Fruit fly (Drosophila melanogaster) whole organism, prepupa: ENCODE data around the gene CG31729.

Source experiments
- Blimp-1 ChIP-seq: fragments of 200-800 bp; sonication (Bioruptor generic); optimal IDR thresholded peaks from 3 replicates; lab custom pipeline; 2017; ENCODE audit warnings: missing biosample characterization, missing genetic modification characterization, mild to moderate bottlenecking, moderate library complexity, missing genetic modification reagents
- CG10669 ChIP-seq: fragments of 200-800 bp; sonication (Bioruptor generic); optimal IDR thresholded peaks from 3 replicates; lab custom pipeline; 2018; ENCODE audit warnings: missing biosample characterization, mild to moderate bottlenecking, missing genetic modification characterization, moderate library complexity
- CG11762 ChIP-seq: fragments of 200-800 bp; sonication (Bioruptor generic); optimal IDR thresholded peaks from 3 replicates; lab custom pipeline; 2016; ENCODE audit warnings: missing biosample characterization, missing genetic modification characterization; ENCODE audit not compliant: insufficient read depth
- CG11902 ChIP-seq: fragments of 200-800 bp; sonication (Bioruptor generic); optimal IDR thresholded peaks from 3 replicates; lab custom pipeline; 2016; ENCODE audit warnings: missing biosample characterization, missing genetic modification characterization
- CG1621 ChIP-seq: fragments of 200-800 bp; sonication (Bioruptor generic); optimal IDR thresholded peaks from 3 replicates; lab custom pipeline; 2018; ENCODE audit warnings: missing biosample characterization, mild to moderate bottlenecking, missing genetic modification characterization
- CG16779 ChIP-seq: fragments of 200-800 bp; sonication (Bioruptor generic); optimal IDR thresholded peaks from 3 replicates; lab custom pipeline; 2017; ENCODE audit warnings: missing biosample characterization, mild to moderate bottlenecking, missing genetic modification characterization
- CG3032 ChIP-seq: fragments of 200-800 bp; optimal IDR thresholded peaks from 2 replicates; lab custom pipeline; 2019; ENCODE audit warnings: missing biosample characterization, mild to moderate bottlenecking, missing genetic modification characterization, moderate library complexity
- CG31627 ChIP-seq: fragments of 200-800 bp; sonication (Bioruptor generic); optimal IDR thresholded peaks from 3 replicates; lab custom pipeline; 2016; ENCODE audit warnings: missing biosample characterization, missing genetic modification characterization
- CG32006 ChIP-seq: fragments of 200-800 bp; sonication (Bioruptor generic); optimal IDR thresholded peaks from 3 replicates; lab custom pipeline; 2017; ENCODE audit warnings: missing biosample characterization, mild to moderate bottlenecking, missing genetic modification characterization
- CG34406 ChIP-seq: fragments of 200-800 bp; sonication (Bioruptor generic); optimal IDR thresholded peaks from 3 replicates; lab custom pipeline; 2016; ENCODE audit warnings: missing biosample characterization, missing genetic modification characterization
- CG3919 ChIP-seq: fragments of 200-800 bp; sonication (Bioruptor generic); optimal IDR thresholded peaks from 3 replicates; lab custom pipeline; 2016; ENCODE audit warnings: missing biosample characterization, missing genetic modification characterization
- CG4318 ChIP-seq: fragments of 200-800 bp; sonication (Bioruptor generic); optimal IDR thresholded peaks from 3 replicates; lab custom pipeline; 2017; ENCODE audit warnings: missing biosample characterization, mild to moderate bottlenecking, missing genetic modification characterization
- CG6163 ChIP-seq: fragments of 200-800 bp; sonication (Bioruptor generic); IDR thresholded peaks from 3 replicates; pipeline ENCODE4 v1.3.6; 2022; ENCODE audit warnings: missing biosample characterization, missing genetic modification characterization
- CG6792 ChIP-seq: fragments of 200-800 bp; sonication (Bioruptor generic); optimal IDR thresholded peaks from 3 replicates; lab custom pipeline; 2016; ENCODE audit warnings: missing biosample characterization, missing genetic modification characterization
- CG7368 ChIP-seq: fragments of 200-800 bp; sonication (Bioruptor generic); optimal IDR thresholded peaks from 3 replicates; lab custom pipeline; 2016; ENCODE audit warnings: missing biosample characterization, missing genetic modification characterization
- CG8119 ChIP-seq: fragments of 200-800 bp; sonication (Bioruptor generic); IDR thresholded peaks from 3 replicates; pipeline ENCODE4 v1.3.6; 2022; ENCODE audit warnings: missing biosample characterization, missing genetic modification characterization
- CG9139 ChIP-seq: fragments of 200-800 bp; sonication (Bioruptor generic); optimal IDR thresholded peaks from 3 replicates; lab custom pipeline; 2017; ENCODE audit warnings: missing biosample characterization, mild to moderate bottlenecking, missing genetic modification characterization
- Eip78C ChIP-seq: fragments of 200-800 bp; sonication (Bioruptor generic); peaks from one replicate; lab custom pipeline; 2016; ENCODE audit warnings: missing biosample characterization, missing genetic modification characterization
- Eip93F ChIP-seq: fragments of 200-800 bp; sonication (Bioruptor generic); optimal IDR thresholded peaks from 2 replicates; lab custom pipeline; 2016; ENCODE audit warnings: missing biosample characterization, mild to moderate bottlenecking, missing genetic modification characterization
- Hr39 ChIP-seq: fragments of 200-800 bp; sonication (Bioruptor generic); optimal IDR thresholded peaks from 2 replicates; lab custom pipeline; 2016; ENCODE audit warnings: missing biosample characterization, missing genetic modification characterization
- Lpt ChIP-seq: fragments of 200-800 bp; sonication (Bioruptor generic); optimal IDR thresholded peaks from 3 replicates; lab custom pipeline; 2016; ENCODE audit warnings: missing biosample characterization, missing genetic modification characterization
- Sox102F ChIP-seq: fragments of 200-800 bp; sonication (Bioruptor generic); optimal IDR thresholded peaks from 2 replicates; lab custom pipeline; 2016; ENCODE audit warnings: missing biosample characterization, mild to moderate bottlenecking, missing genetic modification characterization
- achi ChIP-seq: fragments of 200-800 bp; sonication (Bioruptor generic); optimal IDR thresholded peaks from 3 replicates; lab custom pipeline; 2016; ENCODE audit warnings: missing biosample characterization, missing genetic modification characterization
- acj6 ChIP-seq: fragments of 200-800 bp; sonication (Bioruptor generic); optimal IDR thresholded peaks from 3 replicates; lab custom pipeline; 2016; ENCODE audit warnings: missing biosample characterization, missing genetic modification characterization
- dac ChIP-seq: fragments of 200-800 bp; sonication (Bioruptor generic); optimal IDR thresholded peaks from 2 replicates; lab custom pipeline; 2017; ENCODE audit warnings: missing biosample characterization, mild to moderate bottlenecking, missing genetic modification characterization
- eg ChIP-seq: fragments of 200-800 bp; sonication (Bioruptor generic); IDR thresholded peaks from 3 replicates; pipeline ENCODE4 v1.3.6; 2022; ENCODE audit warnings: missing biosample characterization, missing genetic modification characterization
- esn ChIP-seq: fragments of 200-800 bp; sonication (Bioruptor generic); optimal IDR thresholded peaks from 2 replicates; lab custom pipeline; 2016; ENCODE audit warnings: missing biosample characterization, mild to moderate bottlenecking, missing genetic modification characterization, moderate library complexity
- fd59A ChIP-seq: fragments of 200-800 bp; sonication (Bioruptor generic); optimal IDR thresholded peaks from 2 replicates; lab custom pipeline; 2017; ENCODE audit warnings: missing biosample characterization, mild to moderate bottlenecking, missing genetic modification characterization, missing genetic modification reagents
- fkh ChIP-seq: fragments of 200-800 bp; sonication (Bioruptor generic); optimal IDR thresholded peaks from 3 replicates; lab custom pipeline; 2017; ENCODE audit warnings: missing biosample characterization, mild to moderate bottlenecking, missing genetic modification characterization, moderate library complexity
- lz ChIP-seq: fragments of 200-800 bp; sonication (Bioruptor generic); optimal IDR thresholded peaks from 3 replicates; lab custom pipeline; 2016; ENCODE audit warnings: missing biosample characterization, missing genetic modification characterization
- pdm3 ChIP-seq: fragments of 200-800 bp; sonication (Bioruptor generic); optimal IDR thresholded peaks from 3 replicates; lab custom pipeline; 2016; ENCODE audit warnings: missing biosample characterization, missing genetic modification characterization
- spab ChIP-seq: fragments of 200-800 bp; sonication (Bioruptor generic); optimal IDR thresholded peaks from 2 replicates; lab custom pipeline; 2017; ENCODE audit warnings: missing biosample characterization, mild to moderate bottlenecking, missing genetic modification characterization, missing genetic modification reagents
- ss ChIP-seq, 2 experiments: fragments of 200-800 bp; sonication (Bioruptor generic); optimal IDR thresholded peaks; 2 replicates in 1 of 2; 3 replicates in 1 of 2; lab custom pipeline; 2017 to 2018; ENCODE audit warnings: mild to moderate bottlenecking in 2 of 2, missing biosample characterization in 2 of 2, missing genetic modification characterization in 2 of 2, moderate library complexity in 1 of 2
- svp ChIP-seq: fragments of 200-800 bp; sonication (Bioruptor generic); peaks from one replicate; lab custom pipeline; 2016; ENCODE audit warnings: missing biosample characterization, missing genetic modification characterization
- vri ChIP-seq: fragments of 200-800 bp; sonication (Bioruptor generic); optimal IDR thresholded peaks from 3 replicates; lab custom pipeline; 2016; ENCODE audit warnings: missing biosample characterization, mild to moderate bottlenecking, missing genetic modification characterization

CG31729 gene

DNA sequence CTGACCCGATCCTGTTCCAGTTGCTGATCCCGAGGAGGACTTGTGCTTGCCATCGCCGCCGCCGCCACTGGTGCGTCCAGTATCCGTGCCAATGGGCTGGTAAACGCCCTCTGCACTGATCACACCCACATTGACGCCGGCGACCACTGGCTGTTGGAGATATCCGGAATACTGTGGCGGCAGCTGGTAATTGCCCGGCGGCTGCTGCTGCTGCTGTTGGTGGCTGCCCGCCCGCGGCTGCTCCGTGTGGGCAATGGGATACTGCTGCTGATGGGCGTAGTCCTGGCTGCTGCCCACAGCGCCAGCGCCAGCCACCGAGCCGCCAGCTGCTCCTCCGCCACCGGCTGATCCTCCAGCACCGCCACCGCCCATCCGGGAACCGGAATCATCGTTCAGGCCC is 15.2 kb downstream of the CG31729 start:
- TF ChIP-seq eg (GFP tag; lab: Robert Waterston, UW) (no peak), Sox102F (no peak), Eip78C (GFP tag; lab: Kevin White, UChicago) (no peak), CG6163 (GFP tag; lab: Robert Waterston, UW) (no peak), CG16779 (tag; lab: Kevin White, UChicago) (no peak)

DNA sequence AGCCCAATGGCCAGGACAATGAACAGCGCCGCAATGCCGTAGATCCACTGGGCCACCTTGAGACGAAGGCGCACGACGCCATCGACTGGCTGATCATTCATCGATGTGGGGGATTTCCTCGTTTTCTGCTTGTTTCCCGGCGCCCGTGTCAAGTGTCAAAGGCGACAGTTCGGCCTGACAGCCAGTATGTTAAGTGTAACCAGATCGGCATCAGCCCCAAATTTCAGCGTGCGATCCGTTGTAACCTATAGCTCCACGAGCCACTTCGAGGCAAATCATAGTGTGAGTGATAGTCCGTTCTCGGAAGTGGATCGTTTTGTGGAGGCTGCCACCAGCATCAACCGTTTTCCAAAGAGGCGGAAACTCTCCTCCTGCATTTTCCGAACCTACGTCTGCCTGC is 16.9 kb downstream of the CG31729 start, which contains the start of gene CG43779:
TSS of gene CG43779 (minus strand) at position 101 of the 400 bp plus-strand sequence.
- TF ChIP-seq lz (GFP tag; lab: Kevin White, UChicago) (no peak), CG11762 (no peak), spab (GFP tag; lab: Kevin White, UChicago) (no peak), CG6792 (GFP tag; lab: Kevin White, UChicago) (no peak), Blimp-1 (GFP tag; lab: Kevin White, UChicago) (no peak), CG9139 (no peak), fd59A (GFP tag; lab: Kevin White, UChicago) (no peak), CG3032 (no peak), CG16779 (tag; lab: Kevin White, UChicago) (no peak), CG1621 (tag; lab: Kevin White, UChicago) (no peak), CG10669 (GFP tag; lab: Kevin White, UChicago) (no peak), esn (GFP tag; lab: Kevin White, UChicago) (no peak), Hr39 (GFP tag; lab: Kevin White, UChicago) (no peak), CG4318 (GFP tag; lab: Kevin White, UChicago) (no peak), CG8119 (no peak), CG31627 (no peak), Lpt (no peak), Eip93F (GFP tag; lab: Kevin White, UChicago) (no peak), pdm3 (GFP tag; lab: Kevin White, UChicago) (no peak)
- TF ChIP-seq, all 60 proteins: peak for 0

DNA sequence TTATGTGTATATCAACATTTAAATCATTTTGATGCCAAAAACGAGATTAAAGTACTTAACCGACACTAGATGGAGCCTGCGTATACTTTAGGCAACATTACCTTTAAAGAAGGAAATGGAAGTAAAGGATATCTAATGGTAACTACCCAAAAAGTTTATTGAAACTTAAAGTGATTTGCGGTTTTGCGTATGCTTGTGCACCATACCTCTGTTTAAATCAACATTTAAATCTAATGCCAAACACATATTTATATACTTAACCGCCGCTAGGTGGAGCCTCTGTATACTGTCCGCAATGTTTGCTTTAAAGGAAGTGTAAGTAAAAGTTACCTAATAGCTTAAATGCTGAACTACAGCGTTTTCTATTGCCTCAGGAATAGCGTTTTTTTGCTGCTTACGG is 36.0 kb downstream of the CG31729 start:
- TF ChIP-seq acj6 (GFP tag; lab: Kevin White, UChicago) = no peak
- no peak for TF ChIP-seq esn (GFP tag; lab: Kevin White, UChicago)
- TF ChIP-seq CG10669 (GFP tag; lab: Kevin White, UChicago) = no peak
- no peak for TF ChIP-seq CG11902 (GFP tag; lab: Kevin White, UChicago)
- TF ChIP-seq CG3919 (GFP tag; lab: Kevin White, UChicago) = no peak
- TF ChIP-seq CG7368 (GFP tag; lab: Kevin White, UChicago) = no peak
- TF ChIP-seq pdm3 (GFP tag; lab: Kevin White, UChicago) = no peak
- no peak for TF ChIP-seq eg (GFP tag; lab: Robert Waterston, UW)
- no peak for TF ChIP-seq CG4318 (GFP tag; lab: Kevin White, UChicago)
- TF ChIP-seq dac = no peak
- no peak for TF ChIP-seq svp (GFP tag; lab: Kevin White, UChicago)
- no peak for TF ChIP-seq CG32006 (GFP tag; lab: Kevin White, UChicago)
- no peak for TF ChIP-seq CG8119
- TF ChIP-seq ss (GFP tag; optimal IDR thresholded peaks at IDR 0.05; lab: Kevin White, UChicago) = no peak
- TF ChIP-seq fkh (GFP tag; lab: Kevin White, UChicago) = no peak
- TF ChIP-seq CG6163 (GFP tag; lab: Robert Waterston, UW) = no peak
- TF ChIP-seq, all 60 proteins: peak for 0

DNA sequence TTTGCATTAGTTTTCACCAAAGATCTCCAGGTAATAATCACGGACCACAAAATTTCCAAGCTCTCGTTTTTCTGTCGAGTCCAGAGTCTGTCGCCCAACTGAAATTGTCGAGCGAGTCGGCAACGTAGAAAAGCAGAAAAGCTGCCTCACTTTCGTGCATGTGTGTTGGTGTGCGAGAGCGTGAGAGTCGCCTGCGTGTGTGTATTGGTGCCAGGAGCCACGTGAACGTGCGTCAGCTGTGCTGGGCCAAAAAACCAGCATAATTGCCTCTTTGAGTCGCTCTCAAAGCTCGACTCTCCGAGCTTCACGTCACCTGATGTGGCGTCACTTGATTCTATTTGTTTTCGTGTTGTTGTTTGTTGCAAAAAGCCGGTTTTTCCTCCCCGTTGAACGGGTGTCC is 41.2 kb downstream of the CG31729 start, which contains the start of gene hbt:
TSS of gene hbt (minus strand) at position 101 of the 400 bp plus-strand sequence.
- TF ChIP-seq lz (GFP tag; lab: Kevin White, UChicago) (no peak), fkh (GFP tag; lab: Kevin White, UChicago) (no peak), CG11902 (GFP tag; lab: Kevin White, UChicago) (no peak), CG34406 (GFP tag; lab: Kevin White, UChicago) (no peak), CG32006 (GFP tag; lab: Kevin White, UChicago) (no peak), vri (GFP tag; lab: Kevin White, UChicago) (no peak), achi (no peak)
